Fruit fly (Drosophila melanogaster): ENCODE results near the gene Trxr1.
A peak's percentile ranks its signal among the peaks of the same experiment; 100 is the strongest.

Gene Trxr1

dm6 chrX:8193017-8193556 is 49.2 kb upstream of the Trxr1 start (continued):
- TF ChIP-seq Lpt (GFP tag; optimal IDR thresholded peaks at IDR 0.05) (peak; percentile 32), Sox14 (GFP tag; optimal IDR thresholded peaks at IDR 0.05) (peak; percentile 30), CG8319 (GFP tag; optimal IDR thresholded peaks at IDR 0.05) (no peak), CG1621 (tag; optimal IDR thresholded peaks at IDR 0.05) (peak; percentile 87), CG6808 (GFP tag; optimal IDR thresholded peaks at IDR 0.05) (no peak), topi (GFP tag; optimal IDR thresholded peaks at IDR 0.05) (peak; percentile 19), CG34406 (GFP tag; optimal IDR thresholded peaks at IDR 0.05) (peak; percentile 8), CG10631 (GFP tag; optimal IDR thresholded peaks at IDR 0.05) (no peak), pdm3 (GFP tag; optimal IDR thresholded peaks at IDR 0.05) (no peak), Sox102F (GFP tag; optimal IDR thresholded peaks at IDR 0.05) (peak; percentile 47), CG6163 (GFP tag; IDR thresholded peaks at IDR 0.05) (peak; percentile 67), Eip75B (GFP tag; optimal IDR thresholded peaks at IDR 0.05) (no peak), vri (GFP tag; optimal IDR thresholded peaks at IDR 0.05) (no peak), esn (GFP tag; optimal IDR thresholded peaks at IDR 0.05) (peak; percentile 46)

- peak; percentile 17 for TF ChIP-seq CG6808 (GFP tag; optimal IDR thresholded peaks at IDR 0.05)
- no peak for TF ChIP-seq Sox102F (GFP tag; optimal IDR thresholded peaks at IDR 0.05)
- TF ChIP-seq pdm3 (GFP tag; optimal IDR thresholded peaks at IDR 0.05): no peak
- peak; percentile 15 for TF ChIP-seq Eip78C (GFP tag)
- TF ChIP-seq achi (GFP tag; optimal IDR thresholded peaks at IDR 0.05): no peak
- 0 out of 2 replicates have a peak, but pooled peaks have one; percentile 29 for TF ChIP-seq CG15336 (GFP tag; IDR thresholded peaks at IDR 0.05)
- TF ChIP-seq CG3919 (GFP tag; optimal IDR thresholded peaks at IDR 0.05): no peak
- peak; percentile 4 for TF ChIP-seq fkh (GFP tag; optimal IDR thresholded peaks at IDR 0.05)
- no peak for TF ChIP-seq topi (GFP tag; optimal IDR thresholded peaks at IDR 0.05)
Measured at dm6 chrX:8194559-8194958, 47.8 kb upstream of the Trxr1 start.

dm6 chrX:8195449-8196156 is 46.7 kb upstream of the Trxr1 start:
- TF ChIP-seq CG6854 (GFP tag; optimal IDR thresholded peaks at IDR 0.05): peak; percentile 36
- no peak for TF ChIP-seq Lpt (GFP tag; optimal IDR thresholded peaks at IDR 0.05)

- TF ChIP-seq lz (GFP tag; optimal IDR thresholded peaks at IDR 0.05): peak; percentile 60
- no peak for TF ChIP-seq fd85E (GFP tag; optimal IDR thresholded peaks at IDR 0.05)
- TF ChIP-seq Met (GFP tag; optimal IDR thresholded peaks at IDR 0.05): peak; percentile 53
- TF ChIP-seq Hr38 (GFP tag; optimal IDR thresholded peaks at IDR 0.05): no peak
- TF ChIP-seq Ets96B (tag; optimal IDR thresholded peaks at IDR 0.05): no peak
- no peak for TF ChIP-seq CG15336 (GFP tag; IDR thresholded peaks at IDR 0.05)
- TF ChIP-seq CG4318 (GFP tag; optimal IDR thresholded peaks at IDR 0.05): peak; percentile 33
- TF ChIP-seq Blimp-1 (GFP tag; optimal IDR thresholded peaks at IDR 0.05): no peak
- TF ChIP-seq Hr39 (GFP tag; optimal IDR thresholded peaks at IDR 0.05): peak; percentile 14
- peak; percentile 32 for TF ChIP-seq cyc (GFP tag; optimal IDR thresholded peaks at IDR 0.05)
- TF ChIP-seq eg (GFP tag; IDR thresholded peaks at IDR 0.05): 0 out of 3 replicates have a peak, but pooled peaks have one; percentile 3
- TF ChIP-seq acj6 (GFP tag; optimal IDR thresholded peaks at IDR 0.05): peak; percentile 16
- no peak for TF ChIP-seq CG6792 (GFP tag; optimal IDR thresholded peaks at IDR 0.05)
- TF ChIP-seq salr (GFP tag; optimal IDR thresholded peaks at IDR 0.05): peak in 1 of 2 experiments; percentile 1
- no peak for TF ChIP-seq CG6854 (GFP tag; optimal IDR thresholded peaks at IDR 0.05)
- TF ChIP-seq CG1621 (tag; optimal IDR thresholded peaks at IDR 0.05): no peak
- TF ChIP-seq spab (GFP tag; optimal IDR thresholded peaks at IDR 0.05): peak; percentile 30
- peak; percentile 8 for TF ChIP-seq Ets21C (GFP tag; optimal IDR thresholded peaks at IDR 0.05)
- peak; percentile 9 for TF ChIP-seq CG3919 (GFP tag; optimal IDR thresholded peaks at IDR 0.05)
- TF ChIP-seq OdsH (GFP tag; optimal IDR thresholded peaks at IDR 0.05): peak; percentile 32
- peak; percentile 35 for TF ChIP-seq pdm3 (GFP tag; optimal IDR thresholded peaks at IDR 0.05)
- TF ChIP-seq Eip93F (GFP tag; optimal IDR thresholded peaks at IDR 0.05): no peak
- no peak for TF ChIP-seq Gug (GFP tag; IDR thresholded peaks at IDR 0.05)
- no peak for TF ChIP-seq Eip75B (GFP tag; optimal IDR thresholded peaks at IDR 0.05)
- TF ChIP-seq CG8119 (GFP tag; IDR thresholded peaks at IDR 0.05): no peak
- no peak for TF ChIP-seq CG3032 (tag; optimal IDR thresholded peaks at IDR 0.05)
- TF ChIP-seq fkh (GFP tag; optimal IDR thresholded peaks at IDR 0.05): no peak
- TF ChIP-seq Hr4 (GFP tag; optimal IDR thresholded peaks at IDR 0.05): peak; percentile 10
- TF ChIP-seq ss (GFP tag; optimal IDR thresholded peaks at IDR 0.05): peak in 1 of 2 experiments; percentile 21
- peak; percentile 5 for TF ChIP-seq CG10669 (GFP tag; optimal IDR thresholded peaks at IDR 0.05)
- TF ChIP-seq CG6163 (GFP tag; IDR thresholded peaks at IDR 0.05): no peak
- TF ChIP-seq Sox14 (GFP tag; optimal IDR thresholded peaks at IDR 0.05): no peak
Measured at dm6 chrX:8196157-8196526, 46.2 kb upstream of the Trxr1 start.
